Worm (Caenorhabditis elegans) whole organism, mixed stage, embryonic: Measurements from ENCODE around the gene R04B5.5.

Experiments used
- M03D4.4 ChIP-seq: sonication (generic microtip); optimal IDR thresholded peaks from 2 replicates; lab custom pipeline; 2017; ENCODE audit warnings: mild to moderate bottlenecking, missing genetic modification characterization, missing compliant biosample characterization
- bed-3 ChIP-seq: fragments of 200-800 bp; sonication (Bioruptor generic); optimal IDR thresholded peaks from 3 replicates; lab custom pipeline; 2018; ENCODE audit warnings: mild to moderate bottlenecking, missing genetic modification characterization, moderate library complexity, missing compliant biosample characterization
- blmp-1 ChIP-seq: fragments of 150-350 bp; optimal IDR thresholded peaks from 2 replicates; lab custom pipeline; 2014; ENCODE audit warnings: missing biosample characterization, missing genetic modification characterization
- ceh-39 ChIP-seq: fragments of 150-350 bp; optimal IDR thresholded peaks from 2 replicates; lab custom pipeline; 2014; ENCODE audit warnings: missing biosample characterization, missing genetic modification characterization
- ceh-43 ChIP-seq: fragments of 200-800 bp; sonication (Bioruptor generic); optimal IDR thresholded peaks from 2 replicates; lab custom pipeline; 2018; ENCODE audit warnings: mild to moderate bottlenecking, missing genetic modification characterization, moderate library complexity, missing compliant biosample characterization
- ceh-83 ChIP-seq: fragments of 200-800 bp; sonication (Bioruptor generic); optimal IDR thresholded peaks from 2 replicates; lab custom pipeline; 2018; ENCODE audit warnings: mild to moderate bottlenecking, missing genetic modification characterization, missing compliant biosample characterization
- ces-1 ChIP-seq: fragments of 150-350 bp; optimal IDR thresholded peaks from 2 replicates; lab custom pipeline; 2014; ENCODE audit warnings: missing biosample characterization, missing genetic modification reagents, missing genetic modification characterization
- cnd-1 ChIP-seq: fragments of 200-800 bp; sonication (Bioruptor generic); optimal IDR thresholded peaks from 2 replicates; lab custom pipeline; 2018; ENCODE audit warnings: mild to moderate bottlenecking, missing genetic modification characterization, missing compliant biosample characterization
- drap-1 ChIP-seq: fragments of 200-800 bp; sonication (Bioruptor generic); optimal IDR thresholded peaks from 3 replicates; lab custom pipeline; 2018; ENCODE audit warnings: mild to moderate bottlenecking, missing genetic modification characterization, missing compliant biosample characterization
- elt-1 ChIP-seq: sonication (generic microtip); optimal IDR thresholded peaks from 2 replicates; lab custom pipeline; 2017; ENCODE audit warnings: missing genetic modification characterization, mild to moderate bottlenecking, missing compliant biosample characterization, antibody characterized with exemption, moderate library complexity, borderline replicate concordance; ENCODE audit not compliant: insufficient read depth
- elt-3 ChIP-seq: fragments of 150-350 bp; optimal IDR thresholded peaks from 2 replicates; lab custom pipeline; 2014; ENCODE audit warnings: missing biosample characterization, missing genetic modification characterization
- flh-1 ChIP-seq: fragments of 200-800 bp; sonication (Bioruptor generic); optimal IDR thresholded peaks from 2 replicates; lab custom pipeline; 2018; ENCODE audit warnings: mild to moderate bottlenecking, missing genetic modification characterization, moderate library complexity, missing compliant biosample characterization
- ham-2 ChIP-seq: fragments of 200-800 bp; sonication (Bioruptor generic); optimal IDR thresholded peaks from 2 replicates; lab custom pipeline; 2018; ENCODE audit warnings: mild to moderate bottlenecking, missing genetic modification characterization, missing compliant biosample characterization
- hlh-1 ChIP-seq: fragments of 150-350 bp; optimal IDR thresholded peaks from 2 replicates; lab custom pipeline; 2014; ENCODE audit warnings: missing biosample characterization, missing genetic modification reagents, missing genetic modification characterization
- lin-32 ChIP-seq: fragments of 200-800 bp; sonication (Bioruptor generic); optimal IDR thresholded peaks from 2 replicates; lab custom pipeline; 2018; ENCODE audit warnings: mild to moderate bottlenecking, missing genetic modification characterization, missing compliant biosample characterization
- lsy-2 ChIP-seq: fragments of 150-350 bp; optimal IDR thresholded peaks from 2 replicates; lab custom pipeline; 2014; ENCODE audit warnings: missing biosample characterization, missing genetic modification characterization
- mab-5 ChIP-seq: fragments of 150-350 bp; optimal IDR thresholded peaks from 2 replicates; lab custom pipeline; 2014; ENCODE audit warnings: missing biosample characterization, missing genetic modification characterization
- mls-2 ChIP-seq: sonication (generic microtip); optimal IDR thresholded peaks from 2 replicates; lab custom pipeline; 2016; ENCODE audit warnings: mild to moderate bottlenecking, missing genetic modification characterization, moderate library complexity, missing compliant biosample characterization
- nhr-2 ChIP-seq: fragments of 150-350 bp; optimal IDR thresholded peaks from 2 replicates; lab custom pipeline; 2014; ENCODE audit warnings: missing biosample characterization, missing genetic modification characterization
- nhr-237 ChIP-seq: fragments of 150-350 bp; optimal IDR thresholded peaks from 2 replicates; lab custom pipeline; 2014; ENCODE audit warnings: missing biosample characterization, missing genetic modification characterization
- nhr-28 ChIP-seq: fragments of 150-350 bp; optimal IDR thresholded peaks from 2 replicates; lab custom pipeline; 2014; ENCODE audit warnings: missing biosample characterization, missing genetic modification characterization
- nhr-76 ChIP-seq: sonication (generic microtip); optimal IDR thresholded peaks from 2 replicates; lab custom pipeline; 2017; ENCODE audit warnings: missing biosample characterization, missing genetic modification characterization
- pha-4 ChIP-seq: fragments of 150-350 bp; optimal IDR thresholded peaks from 2 replicates; lab custom pipeline; 2018; ENCODE audit warnings: missing biosample characterization, missing genetic modification reagents, missing genetic modification characterization
- sem-2 ChIP-seq: fragments of 200-800 bp; sonication (Bioruptor generic); optimal IDR thresholded peaks from 2 replicates; lab custom pipeline; 2018; ENCODE audit warnings: mild to moderate bottlenecking, missing genetic modification characterization, missing compliant biosample characterization
- snpc-4 ChIP-seq: fragments of 150-350 bp; optimal IDR thresholded peaks from 2 replicates; lab custom pipeline; 2014; ENCODE audit warnings: missing biosample characterization, missing genetic modification characterization
- sptf-1 ChIP-seq: sonication (generic microtip); optimal IDR thresholded peaks from 2 replicates; lab custom pipeline; 2017; ENCODE audit warnings: mild to moderate bottlenecking, missing genetic modification characterization, moderate library complexity, missing compliant biosample characterization
- tbx-8 ChIP-seq: fragments of 200-800 bp; sonication (Bioruptor generic); optimal IDR thresholded peaks from 2 replicates; lab custom pipeline; 2018; ENCODE audit warnings: mild to moderate bottlenecking, missing genetic modification characterization, moderate library complexity, missing compliant biosample characterization
- unc-120 ChIP-seq: sonication (generic microtip); optimal IDR thresholded peaks from 2 replicates; lab custom pipeline; 2017; ENCODE audit warnings: missing genetic modification characterization, missing compliant biosample characterization; ENCODE audit not compliant: poor library complexity, severe bottlenecking
- unc-39 ChIP-seq: fragments of 150-350 bp; optimal IDR thresholded peaks from 2 replicates; lab custom pipeline; 2014; ENCODE audit warnings: missing biosample characterization, missing genetic modification characterization
- unc-62 ChIP-seq: fragments of 150-350 bp; optimal IDR thresholded peaks from 2 replicates; lab custom pipeline; 2014; ENCODE audit warnings: missing biosample characterization, missing genetic modification reagents, missing genetic modification characterization
- zip-8 ChIP-seq: fragments of 150-350 bp; optimal IDR thresholded peaks from 2 replicates; lab custom pipeline; 2014; ENCODE audit warnings: missing biosample characterization, missing genetic modification characterization
- ztf-11 ChIP-seq: fragments of 150-350 bp; optimal IDR thresholded peaks from 2 replicates; lab custom pipeline; 2014; ENCODE audit warnings: missing biosample characterization, missing genetic modification characterization

The R04B5.5 gene

ce11 chrV:10091152-10091551, 3.9 kb downstream of the R04B5.5 start, which contains the start of gene R04B5.11:
Gene R04B5.11, minus strand, starts transcription at chrV:10091252.
- TF ChIP-seq nhr-237 (tag; lab: Kevin White, UChicago) (no peak), cnd-1 (tag; lab: Kevin White, UChicago) (no peak), nhr-2 (no peak), snpc-4 (tag; lab: Kevin White, UChicago) (no peak), nhr-28 (tag; lab: Kevin White, UChicago) (no peak), pha-4 (tag; lab: Kevin White, UChicago) (no peak), blmp-1 (no peak), ztf-11 (tag; lab: Kevin White, UChicago) (no peak)

DNA sequence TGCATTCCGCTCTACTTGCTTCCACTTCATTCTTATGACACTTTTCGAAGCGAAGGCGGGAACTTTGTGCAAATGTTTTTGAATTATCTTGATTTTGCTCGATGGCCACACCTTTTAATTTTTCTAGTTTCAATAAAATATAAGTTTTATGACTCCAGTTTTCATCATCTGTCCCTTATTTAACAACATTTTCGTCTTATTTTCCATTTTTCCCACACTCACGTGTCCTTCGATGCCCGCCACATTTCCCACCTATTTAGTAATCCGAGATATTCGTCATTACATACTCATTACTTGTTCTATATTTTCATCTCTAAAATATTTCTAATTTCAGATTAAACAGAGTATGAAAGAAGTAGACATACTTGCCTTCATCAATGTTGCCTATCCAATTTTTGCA, 7.1 kb downstream of the R04B5.5 start, which contains the start of gene srd-49:
TSS of gene srd-49 (plus strand) at position 301 of the 400 bp plus-strand sequence.
- TF ChIP-seq elt-1 (tag; lab: Kevin White, UChicago) (no peak), unc-39 (tag; lab: Kevin White, UChicago) (no peak), tbx-8 (GFP tag; lab: Kevin White, UChicago) (no peak), ceh-83 (no peak), sptf-1 (no peak), ztf-11 (tag; lab: Kevin White, UChicago) (no peak), nhr-237 (tag; lab: Kevin White, UChicago) (no peak), ham-2 (no peak), bed-3 (GFP tag; lab: Kevin White, UChicago) (no peak), blmp-1 (no peak), ceh-39 (tag; lab: Kevin White, UChicago) (no peak), zip-8 (no peak), unc-120 (no peak), M03D4.4 (tag; lab: Kevin White, UChicago) (no peak), lin-32 (GFP tag; lab: Kevin White, UChicago) (no peak), nhr-28 (tag; lab: Kevin White, UChicago) (no peak), unc-62 (GFP tag; lab: Kevin White, UChicago) (no peak)

ce11 chrV:10096932-10097331, 9.7 kb downstream of the R04B5.5 start:
- no peak for TF ChIP-seq mls-2
- TF ChIP-seq unc-62 (GFP tag; lab: Kevin White, UChicago): no peak
- no peak for TF ChIP-seq ceh-43 (GFP tag; lab: Kevin White, UChicago)
- TF ChIP-seq lsy-2 (tag; lab: Kevin White, UChicago): no peak
- TF ChIP-seq nhr-76 (tag; lab: Kevin White, UChicago): no peak
- TF ChIP-seq ces-1 (GFP tag; lab: Kevin White, UChicago): no peak
- no peak for TF ChIP-seq unc-120
- no peak for TF ChIP-seq flh-1 (GFP tag; lab: Kevin White, UChicago)
- TF ChIP-seq tbx-8 (GFP tag; lab: Kevin White, UChicago): no peak
- TF ChIP-seq ztf-11 (tag; lab: Kevin White, UChicago): no peak
- no peak for TF ChIP-seq ceh-83
- no peak for TF ChIP-seq nhr-2
- no peak for TF ChIP-seq snpc-4 (tag; lab: Kevin White, UChicago)
- TF ChIP-seq sem-2 (GFP tag; lab: Kevin White, UChicago): no peak
- no peak for TF ChIP-seq nhr-28 (tag; lab: Kevin White, UChicago)
- TF ChIP-seq blmp-1: no peak
- TF ChIP-seq, all 35 proteins: peak for 0

ce11 chrV:10098429-10098828, 11.1 kb downstream of the R04B5.5 start, which contains the start of gene ugt-47:
Gene ugt-47, minus strand, starts transcription at chrV:10098597.
- TF ChIP-seq flh-1 (GFP tag; lab: Kevin White, UChicago): no peak
- TF ChIP-seq sem-2 (GFP tag; lab: Kevin White, UChicago): no peak
- TF ChIP-seq hlh-1 (tag; lab: Kevin White, UChicago): no peak
- no peak for TF ChIP-seq zip-8
- no peak for TF ChIP-seq nhr-28 (tag; lab: Kevin White, UChicago)
- TF ChIP-seq tbx-8 (GFP tag; lab: Kevin White, UChicago): no peak
- TF ChIP-seq nhr-2: no peak
- no peak for TF ChIP-seq nhr-237 (tag; lab: Kevin White, UChicago)
- TF ChIP-seq elt-3 (tag; lab: Kevin White, UChicago): no peak
- no peak for TF ChIP-seq mab-5 (tag; lab: Kevin White, UChicago)
- no peak for TF ChIP-seq pha-4 (tag; lab: Kevin White, UChicago)
- TF ChIP-seq bed-3 (GFP tag; lab: Kevin White, UChicago): no peak
- no peak for TF ChIP-seq ceh-43 (GFP tag; lab: Kevin White, UChicago)

- no peak for TF ChIP-seq nhr-2
- no peak for TF ChIP-seq sem-2 (GFP tag; lab: Kevin White, UChicago)
- TF ChIP-seq elt-1 (tag; lab: Kevin White, UChicago): no peak
- TF ChIP-seq tbx-8 (GFP tag; lab: Kevin White, UChicago): no peak
- TF ChIP-seq hlh-1 (tag; lab: Kevin White, UChicago): no peak
- TF ChIP-seq elt-3 (tag; lab: Kevin White, UChicago): no peak
- TF ChIP-seq flh-1 (GFP tag; lab: Kevin White, UChicago): no peak
- no peak for TF ChIP-seq nhr-76 (tag; lab: Kevin White, UChicago)
- no peak for TF ChIP-seq drap-1
- no peak for TF ChIP-seq unc-120
- no peak for TF ChIP-seq nhr-237 (tag; lab: Kevin White, UChicago)
- no peak for TF ChIP-seq nhr-28 (tag; lab: Kevin White, UChicago)
- TF ChIP-seq, all 35 proteins: peak for 0
Observed at ce11 chrV:10101916-10102315, 14.6 kb downstream of the R04B5.5 start, which contains the start of gene C08B6.14. Gene C08B6.14, minus strand, starts transcription at chrV:10102016.
